Worm (Caenorhabditis elegans) whole organism, L3 larva: ENCODE measurements around the gene nspc-16.
A peak's percentile ranks its signal among the peaks of the same experiment; 100 is the strongest.
"Not testable (repeated sequence)": the region's sequence is repeated elsewhere in the genome, so short reads cannot be mapped to it uniquely, and the experiment has no call there.

Experiments used
- ZK546.5 ChIP-seq: sonication (generic microtip); optimal IDR thresholded peaks from 2 replicates; lab custom pipeline; 2017; ENCODE audit warnings: missing biosample characterization, missing genetic modification characterization
- aly-2 ChIP-seq: fragments of 150-350 bp; optimal IDR thresholded peaks from 2 replicates; lab custom pipeline; 2014; ENCODE audit warnings: missing biosample characterization, missing genetic modification characterization
- ceh-16 ChIP-seq: sonication (generic microtip); optimal IDR thresholded peaks from 2 replicates; lab custom pipeline; 2017; ENCODE audit warnings: missing biosample characterization, missing genetic modification characterization
- ceh-28 ChIP-seq: fragments of 150-350 bp; optimal IDR thresholded peaks from 2 replicates; lab custom pipeline; 2014; ENCODE audit warnings: missing biosample characterization, missing genetic modification reagents, missing genetic modification characterization
- ceh-82 ChIP-seq: fragments of 150-350 bp; optimal IDR thresholded peaks from 2 replicates; lab custom pipeline; 2014; ENCODE audit warnings: missing biosample characterization, missing genetic modification characterization
- ceh-9 ChIP-seq: sonication (generic microtip); optimal IDR thresholded peaks from 2 replicates; lab custom pipeline; 2018; ENCODE audit warnings: missing biosample characterization, missing genetic modification characterization
- egl-27 ChIP-seq: sonication (generic microtip); optimal IDR thresholded peaks from 4 replicates; lab custom pipeline; 2017; ENCODE audit warnings: missing biosample characterization, missing genetic modification reagents, missing genetic modification characterization
- egl-5 ChIP-seq: fragments of 150-350 bp; optimal IDR thresholded peaks from 2 replicates; lab custom pipeline; 2017; ENCODE audit warnings: missing biosample characterization, missing genetic modification reagents, missing genetic modification characterization, inconsistent platforms
- elt-2 ChIP-seq: sonication (generic microtip); optimal IDR thresholded peaks from 2 replicates; lab custom pipeline; 2016; ENCODE audit warnings: missing genetic modification reagents, mild to moderate bottlenecking, missing genetic modification characterization, missing compliant biosample characterization
- fkh-10 ChIP-seq: sonication (generic microtip); optimal IDR thresholded peaks from 2 replicates; lab custom pipeline; 2017; ENCODE audit warnings: missing biosample characterization, missing genetic modification reagents, missing genetic modification characterization
- fos-1 ChIP-seq: fragments of 150-350 bp; optimal IDR thresholded peaks from 2 replicates; lab custom pipeline; 2014; ENCODE audit warnings: missing biosample characterization, missing genetic modification characterization
- hmg-11 ChIP-seq: sonication (generic microtip); optimal IDR thresholded peaks from 2 replicates; lab custom pipeline; 2016; ENCODE audit warnings: missing genetic modification characterization, missing compliant biosample characterization
- jun-1 ChIP-seq: fragments of 150-350 bp; optimal IDR thresholded peaks from 2 replicates; lab custom pipeline; 2014; ENCODE audit warnings: missing biosample characterization, missing genetic modification reagents, missing genetic modification characterization
- lin-39 ChIP-seq: fragments of 150-350 bp; optimal IDR thresholded peaks from 2 replicates; lab custom pipeline; 2018; ENCODE audit warnings: missing biosample characterization, missing genetic modification reagents, missing genetic modification characterization
- lsy-12 ChIP-seq: sonication (generic microtip); optimal IDR thresholded peaks from 2 replicates; lab custom pipeline; 2016; ENCODE audit warnings: mild to moderate bottlenecking, missing genetic modification characterization, missing compliant biosample characterization
- nfya-1 ChIP-seq: sonication (generic microtip); optimal IDR thresholded peaks from 2 replicates; lab custom pipeline; 2017; ENCODE audit warnings: missing genetic modification characterization, mild to moderate bottlenecking, missing compliant biosample characterization, antibody characterized with exemption, moderate library complexity; ENCODE audit not compliant: insufficient read depth
- nhr-11 ChIP-seq: fragments of 150-350 bp; optimal IDR thresholded peaks from 2 replicates; lab custom pipeline; 2014; ENCODE audit warnings: missing biosample characterization, missing genetic modification characterization
- nhr-12 ChIP-seq: fragments of 150-350 bp; optimal IDR thresholded peaks from 2 replicates; lab custom pipeline; 2014; ENCODE audit warnings: missing biosample characterization, missing genetic modification characterization
- nhr-43 ChIP-seq: sonication (generic microtip); optimal IDR thresholded peaks from 2 replicates; lab custom pipeline; 2016; ENCODE audit warnings: mild to moderate bottlenecking, missing genetic modification characterization, missing compliant biosample characterization; ENCODE audit not compliant: poor library complexity, severe bottlenecking
- nhr-76 ChIP-seq: fragments of 150-350 bp; sonication (generic microtip); optimal IDR thresholded peaks from 5 replicates; lab custom pipeline; 2014; ENCODE audit warnings: missing biosample characterization, missing genetic modification characterization
- nhr-77 ChIP-seq: fragments of 150-350 bp; optimal IDR thresholded peaks from 2 replicates; lab custom pipeline; 2014; ENCODE audit warnings: missing biosample characterization, missing genetic modification characterization
- pha-4 ChIP-seq: fragments of 150-350 bp; optimal IDR thresholded peaks from 2 replicates; lab custom pipeline; 2014; ENCODE audit warnings: missing biosample characterization, missing genetic modification reagents, missing genetic modification characterization
- pqm-1 ChIP-seq: fragments of 150-350 bp; optimal IDR thresholded peaks from 2 replicates; lab custom pipeline; 2017; ENCODE audit warnings: missing biosample characterization, missing genetic modification characterization, inconsistent platforms
- skn-1 ChIP-seq: fragments of 150-350 bp; optimal IDR thresholded peaks from 2 replicates; lab custom pipeline; 2014; ENCODE audit warnings: missing biosample characterization, missing genetic modification characterization
- snpc-4 ChIP-seq: fragments of 150-350 bp; optimal IDR thresholded peaks from 2 replicates; lab custom pipeline; 2014; ENCODE audit warnings: missing biosample characterization, missing genetic modification characterization
- unc-39 ChIP-seq: sonication (generic microtip); optimal IDR thresholded peaks from 4 replicates; lab custom pipeline; 2017; ENCODE audit warnings: missing biosample characterization, missing genetic modification characterization
- ztf-11 ChIP-seq: fragments of 150-350 bp; optimal IDR thresholded peaks from 2 replicates; lab custom pipeline; 2014; ENCODE audit warnings: missing biosample characterization, missing genetic modification characterization
- ztf-4 ChIP-seq: fragments of 150-350 bp; optimal IDR thresholded peaks from 2 replicates; lab custom pipeline; 2014; ENCODE audit warnings: missing biosample characterization, missing genetic modification characterization

nspc-16 gene

ce11 chrX:14513462-14513861, 9.9 kb upstream of the nspc-16 start:
- TF ChIP-seq nfya-1 (tag; lab: Kevin White, UChicago) (peak; percentile 4), lin-39 (tag; lab: Kevin White, UChicago) (peak; percentile 37), pha-4 (tag; lab: Kevin White, UChicago) (peak; percentile 12), fkh-10 (GFP tag; lab: Kevin White, UChicago) (no peak), nhr-77 (no peak), egl-5 (peak; percentile 60), nhr-11 (tag; lab: Kevin White, UChicago) (no peak)

- TF ChIP-seq pqm-1 (tag; lab: Kevin White, UChicago) (peak; percentile 45), fkh-10 (GFP tag; lab: Kevin White, UChicago) (no peak), elt-2 (peak; percentile 62), ceh-9 (no peak)
- TF ChIP-seq, all 47 proteins: peak for 2
These were observed 8.3 kb upstream of the nspc-16 start, which contains the start of gene gcsh-1 for ce11 chrX:14515028-14515427. gcsh-1 (minus strand) TSS chrX:14515073.

ce11 chrX:14516560-14516959, 6.8 kb upstream of the nspc-16 start, which contains the start of gene D1025.10:
D1025.10 (plus strand) TSS chrX:14516860.
- no peak for TF ChIP-seq ceh-9
- TF ChIP-seq jun-1 (tag; lab: Kevin White, UChicago), result no peak
- no peak for TF ChIP-seq nhr-77
- TF ChIP-seq pha-4 (tag; lab: Kevin White, UChicago), result no peak
- TF ChIP-seq ztf-4, result no peak
- no peak for TF ChIP-seq ceh-28 (tag; lab: Kevin White, UChicago)
- TF ChIP-seq ztf-11, result no peak
- no peak for TF ChIP-seq nhr-12 (tag; lab: Kevin White, UChicago)
- TF ChIP-seq snpc-4 (tag; lab: Kevin White, UChicago), result no peak
- no peak for TF ChIP-seq nfya-1 (tag; lab: Kevin White, UChicago)
- TF ChIP-seq unc-39 (tag; lab: Kevin White, UChicago), result no peak
- no peak for TF ChIP-seq lsy-12 (tag; lab: Kevin White, UChicago)
- no peak for TF ChIP-seq egl-27
- no peak for TF ChIP-seq skn-1
- no peak for TF ChIP-seq lin-39 (tag; lab: Kevin White, UChicago)
- TF ChIP-seq, all 47 proteins: peak for 0

ce11 chrX:14517842-14518241, 5.5 kb upstream of the nspc-16 start:
- no peak for TF ChIP-seq fos-1 (tag; lab: Kevin White, UChicago)
- TF ChIP-seq ceh-16 (tag; lab: Kevin White, UChicago), result no peak
- TF ChIP-seq snpc-4 (tag; lab: Kevin White, UChicago), result peak; percentile 19
- no peak for TF ChIP-seq aly-2 (tag; lab: Kevin White, UChicago)

- TF ChIP-seq unc-39 (tag; lab: Kevin White, UChicago) (no peak), ceh-82 (no peak), ZK546.5 (tag; lab: Kevin White, UChicago) (no peak), ceh-9 (no peak), nhr-12 (tag; lab: Kevin White, UChicago) (no peak), aly-2 (tag; lab: Kevin White, UChicago) (no peak), lin-39 (tag; lab: Kevin White, UChicago) (no peak), pqm-1 (tag; lab: Kevin White, UChicago) (no peak), nhr-43 (tag; lab: Kevin White, UChicago) (no peak)
These were observed 2.9 kb upstream of the nspc-16 start, which contains the start of gene D1025.1 for ce11 chrX:14520463-14520862. D1025.1 (plus strand) TSS chrX:14520763.

ce11 chrX:14525081-14525324, 1.6 kb downstream of the nspc-16 start, which contains the start of gene nspc-17:
nspc-17 (minus strand) TSS chrX:14525181.
- not testable (repeated sequence) for TF ChIP-seq hmg-11; nhr-76; ceh-28 (tag; lab: Kevin White, UChicago)
